Fruit fly (Drosophila melanogaster) whole organism, larva: ENCODE data around the gene CG2202.

Experiments used
- noc ChIP-seq: fragments of 200-800 bp; sonication (Bioruptor generic); optimal IDR thresholded peaks from 3 replicates; lab custom pipeline; 2019; ENCODE audit warnings: missing biosample characterization, mild to moderate bottlenecking, missing genetic modification characterization, moderate library complexity

Gene CG2202

dm6 chrX:10865580-10866331 lies 17.2 kb downstream of the CG2202 start:
- no peak for TF ChIP-seq noc (tag; lab: Kevin White, UChicago)

DNA sequence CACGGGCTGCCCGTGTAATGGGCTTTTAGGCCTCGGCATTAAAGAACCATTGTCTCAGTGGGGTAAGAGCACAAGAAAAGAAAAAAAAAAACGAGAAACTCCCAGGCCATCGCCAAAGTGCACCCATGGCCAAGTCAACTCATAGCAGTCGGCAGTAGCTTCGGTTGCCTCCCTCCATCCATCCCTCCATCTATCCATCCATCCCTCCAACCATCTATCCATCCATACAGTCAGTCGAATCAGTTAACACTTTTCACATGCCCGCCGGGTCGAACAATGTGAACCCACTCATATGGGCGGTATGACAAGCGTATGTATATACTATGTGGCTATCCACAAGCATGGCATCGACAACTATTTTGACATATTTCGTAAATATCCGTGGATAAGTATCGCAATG lies 19.1 kb downstream of the CG2202 start:
- no peak for TF ChIP-seq noc (tag; lab: Kevin White, UChicago)

- TF ChIP-seq noc (tag; lab: Kevin White, UChicago): no peak
These were observed 20.5 kb downstream of the CG2202 start, which contains the start of gene CG2157 for dm6 chrX:10869045-10869444. Gene CG2157, plus strand, starts transcription at chrX:10869284.

- no peak for TF ChIP-seq noc (tag; lab: Kevin White, UChicago)
These were observed 27.9 kb downstream of the CG2202 start for dm6 chrX:10876451-10876850.

DNA sequence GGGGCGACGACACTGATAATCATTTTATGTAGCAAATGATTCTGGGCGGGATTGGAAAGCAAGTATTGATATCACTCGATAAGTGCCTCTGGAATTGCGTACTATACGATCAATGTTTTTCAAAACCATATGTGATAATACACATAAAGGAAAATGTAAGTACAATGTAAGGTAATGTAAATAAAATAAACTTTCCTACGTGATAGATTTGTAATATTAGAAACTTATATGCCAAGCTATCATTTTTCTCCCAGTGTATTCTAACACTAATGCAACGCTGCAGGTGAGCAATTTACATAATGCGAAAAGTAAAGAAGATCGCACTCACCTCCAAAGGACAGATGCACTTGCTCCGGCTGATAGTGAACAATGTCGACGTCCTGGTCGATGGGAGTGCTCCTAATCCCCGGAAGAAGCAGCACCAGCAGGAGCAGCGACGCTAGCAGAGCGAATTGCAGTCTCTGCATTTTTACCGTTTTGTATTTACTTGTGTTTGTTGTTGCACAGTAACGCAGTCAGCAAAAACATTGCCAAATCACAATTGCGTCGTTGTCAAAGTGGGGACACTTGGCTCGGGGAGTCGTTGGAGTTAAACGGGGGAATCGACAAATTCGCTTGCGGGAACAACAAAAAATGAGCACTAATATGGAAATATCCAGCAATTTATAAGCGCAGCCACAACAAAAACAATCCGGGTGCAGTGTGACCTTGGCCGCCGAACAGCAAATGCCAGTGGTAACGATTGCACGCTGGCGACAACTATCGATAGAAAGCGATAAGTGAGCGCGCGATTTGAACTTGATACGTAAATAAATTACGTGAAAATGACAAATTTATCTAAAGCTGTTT lies 28.8 kb downstream of the CG2202 start, which contains the start of gene CG1637:
CG1637 (minus strand) TSS at position 807 of the 849 bp plus-strand sequence.
- no peak for TF ChIP-seq noc (tag; lab: Kevin White, UChicago)

DNA sequence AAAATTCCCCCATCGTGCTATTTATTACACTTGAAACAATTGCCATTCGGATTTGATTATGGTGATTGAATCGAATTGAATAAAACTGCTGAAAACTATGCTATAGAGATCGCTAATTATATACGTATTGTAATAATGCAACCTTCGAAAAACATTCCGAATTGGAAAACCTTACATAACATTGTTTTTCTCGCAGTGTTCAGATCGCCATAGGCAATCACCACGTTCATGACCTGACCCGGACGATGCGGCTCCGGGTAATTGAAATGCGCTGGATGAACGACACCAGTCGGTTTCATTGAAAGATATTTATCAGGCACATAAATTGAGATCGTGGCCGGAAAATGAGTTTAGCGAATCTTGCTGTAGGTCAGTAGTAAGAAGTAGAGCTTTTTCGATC lies 34.2 kb downstream of the CG2202 start:
- no peak for TF ChIP-seq noc (tag; lab: Kevin White, UChicago)

- TF ChIP-seq noc (tag; lab: Kevin White, UChicago): no peak
These were observed 35.2 kb downstream of the CG2202 start for dm6 chrX:10883740-10884139.

DNA sequence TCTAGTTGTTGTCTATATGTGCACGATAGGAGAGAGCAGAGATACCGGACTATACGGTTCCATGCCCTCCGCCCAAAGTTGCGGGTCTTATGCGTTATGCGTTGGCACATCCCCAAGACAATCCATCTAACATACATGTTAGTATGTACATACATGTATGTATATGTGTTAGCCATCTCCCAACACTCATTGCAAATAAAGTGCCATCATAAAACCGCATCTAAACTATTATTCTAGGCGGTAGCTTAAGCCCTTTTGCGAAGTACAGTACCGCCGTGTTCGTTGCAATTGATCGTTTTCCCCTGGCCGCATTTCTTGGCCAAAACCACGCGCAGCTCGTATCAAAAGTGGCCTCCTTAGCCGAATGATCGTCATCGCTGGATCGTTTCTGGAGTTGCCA lies 37.9 kb downstream of the CG2202 start:
- TF ChIP-seq noc (tag; lab: Kevin White, UChicago): peak; percentile 59

dm6 chrX:10887643-10888042 lies 39.1 kb downstream of the CG2202 start:
- no peak for TF ChIP-seq noc (tag; lab: Kevin White, UChicago)

DNA sequence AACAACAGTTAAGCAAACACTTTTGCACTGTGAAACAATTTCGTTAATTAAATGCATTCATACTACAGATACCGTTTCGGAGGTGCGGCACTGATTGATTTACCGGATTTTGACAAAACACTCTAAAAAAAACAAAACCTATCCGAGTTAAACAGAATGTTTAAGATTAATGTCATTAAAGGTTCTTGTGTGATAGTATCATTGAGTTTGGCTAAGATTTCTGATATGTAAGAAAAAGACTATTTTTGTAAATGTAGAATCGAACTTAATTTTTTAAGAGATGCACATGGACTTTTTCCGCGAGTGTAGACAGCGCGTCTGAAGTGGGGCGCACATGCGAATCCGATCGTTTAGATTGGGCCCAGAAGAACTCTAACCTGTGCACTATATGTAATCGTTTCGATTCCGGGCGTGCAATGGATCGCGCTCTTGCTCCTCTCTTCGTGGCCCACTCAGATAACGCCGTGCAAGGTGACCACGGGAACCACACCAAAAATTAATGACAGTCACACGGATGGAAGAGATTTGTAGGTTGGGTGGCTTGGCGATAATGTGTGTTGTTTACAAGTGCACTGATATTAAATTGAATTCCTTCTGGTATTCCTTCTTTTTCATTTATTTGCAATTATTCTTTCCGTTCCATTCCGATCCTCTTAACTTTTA lies 41.5 kb downstream of the CG2202 start:
- TF ChIP-seq noc (tag; lab: Kevin White, UChicago): no peak

dm6 chrX:10891150-10891549 lies 42.6 kb downstream of the CG2202 start, which contains the start of gene Ork1:
Gene Ork1, minus strand, starts transcription at chrX:10891250.
- TF ChIP-seq noc (tag; lab: Kevin White, UChicago): no peak

dm6 chrX:10893208-10893607 lies 44.7 kb downstream of the CG2202 start:
- TF ChIP-seq noc (tag; lab: Kevin White, UChicago): no peak

DNA sequence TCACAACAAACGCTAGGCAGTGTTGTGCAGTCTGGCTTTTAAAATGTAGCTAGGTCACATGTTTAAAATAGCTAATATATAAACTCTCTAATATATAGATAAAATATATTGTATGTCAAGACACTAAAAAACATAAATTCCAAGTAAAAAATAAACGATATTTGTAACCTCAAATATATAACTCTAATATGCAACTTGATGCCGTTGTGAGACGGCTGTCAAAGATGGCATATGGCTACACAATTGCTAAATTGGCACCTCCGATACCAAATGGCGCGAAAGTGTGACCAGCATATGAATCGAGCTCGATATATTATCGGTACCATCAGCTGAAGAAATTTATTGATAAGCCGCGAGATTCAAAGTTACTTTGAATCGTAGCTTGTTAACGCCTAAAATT lies 50.7 kb downstream of the CG2202 start, which contains the start of gene CG1582:
CG1582 (minus strand) TSS at position 71 of the 400 bp plus-strand sequence.
- TF ChIP-seq noc (tag; lab: Kevin White, UChicago): peak; percentile 13

DNA sequence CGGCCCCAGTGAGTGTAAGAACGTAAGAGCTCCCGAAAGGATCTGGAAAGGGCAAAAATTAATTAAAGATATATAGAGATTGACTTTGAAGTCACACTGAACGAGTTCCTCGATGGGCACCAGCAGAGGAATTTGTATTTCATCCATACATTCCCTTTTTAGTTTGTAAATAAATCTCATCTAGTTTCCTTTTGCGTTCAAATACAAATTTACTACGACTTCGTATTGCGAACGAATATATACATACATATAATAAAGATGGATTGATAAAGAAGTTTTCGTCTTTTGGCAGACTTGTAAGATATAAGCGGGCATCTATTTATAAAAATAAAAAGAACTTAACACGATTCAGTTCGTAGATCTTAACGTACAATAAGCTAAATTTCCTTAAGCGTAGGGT lies 51.1 kb downstream of the CG2202 start, which contains the start of gene CG15208:
CG15208 (plus strand) TSS at position 301 of the 400 bp plus-strand sequence.
- TF ChIP-seq noc (tag; lab: Kevin White, UChicago): no peak
